Fruit fly (Drosophila melanogaster): ENCODE measurements around the gene CG17127.

DNA sequence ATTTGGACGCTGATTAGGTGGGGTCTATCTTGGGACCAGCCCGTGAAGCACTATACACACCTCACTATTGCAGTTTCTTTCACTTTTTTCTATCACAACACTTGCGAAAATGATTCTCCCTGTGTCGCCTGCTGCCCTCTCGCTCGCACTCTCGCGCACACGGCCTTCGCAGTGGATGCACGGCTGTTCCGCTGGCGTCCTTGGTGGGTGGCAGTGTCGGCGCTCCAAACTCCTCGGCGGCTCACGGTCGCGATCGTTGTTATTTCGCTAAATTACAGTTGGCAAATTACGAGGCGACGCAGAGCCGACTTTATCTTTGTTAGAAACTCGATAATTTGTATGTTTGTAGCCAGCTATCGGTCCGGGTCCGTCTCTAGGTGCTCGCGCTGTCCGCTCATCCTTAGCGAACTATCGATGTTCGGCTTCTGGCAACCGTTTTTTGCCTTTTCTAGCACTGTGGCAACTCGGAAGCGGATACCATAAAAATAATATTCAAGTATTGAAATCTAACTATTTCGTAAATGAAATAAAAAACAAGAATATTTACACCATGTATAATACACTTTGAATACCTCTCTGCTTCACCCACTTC lies 3.0 kb upstream of the CG17127 start, which contains the start of gene Ubc2:
- TF ChIP-seq psq (optimal IDR thresholded peaks at IDR 0.05) (no peak), h (optimal IDR thresholded peaks at IDR 0.05) (no peak), ttk (optimal IDR thresholded peaks at IDR 0.05) (no peak), Myc (optimal IDR thresholded peaks at IDR 0.05) (no peak)

All from Kc167 (cell line).